Worm (Caenorhabditis elegans) whole organism, L4 larva: ENCODE measurements around the gene Y46G5A.28.

ENCODE experiments used
- F10B5.3 ChIP-seq: sonication (generic microtip); optimal IDR thresholded peaks from 2 replicates; lab custom pipeline; 2016; ENCODE audit warnings: mild to moderate bottlenecking, missing genetic modification characterization, missing compliant biosample characterization
- F26F4.8 ChIP-seq: fragments of 200-800 bp; sonication (Bioruptor generic); conservative IDR thresholded peaks from 2 replicates; pipeline ENCODE4 v1.3.6; 2022; ENCODE audit warnings: missing genetic modification characterization, missing compliant biosample characterization
- F37D6.2 ChIP-seq: sonication (generic microtip); optimal IDR thresholded peaks from 2 replicates; lab custom pipeline; 2016; ENCODE audit warnings: mild to moderate bottlenecking, missing genetic modification characterization, missing compliant biosample characterization
- F44E2.7 ChIP-seq: fragments of 200-800 bp; sonication (Bioruptor generic); IDR thresholded peaks from 2 replicates; pipeline ENCODE4 v2.1.2; 2022; ENCODE audit warnings: missing genetic modification characterization, missing compliant biosample characterization
- T20F7.1 ChIP-seq: fragments of 200-800 bp; sonication (Bioruptor generic); optimal IDR thresholded peaks from 2 replicates; lab custom pipeline; 2018; ENCODE audit warnings: mild to moderate bottlenecking, missing genetic modification characterization, missing compliant biosample characterization
- T26A8.4 ChIP-seq: fragments of 200-800 bp; sonication (Bioruptor generic); IDR thresholded peaks from 2 replicates; pipeline ENCODE4 v1.3.6; 2022; ENCODE audit warnings: missing genetic modification characterization, missing compliant biosample characterization
- Y48G9A.11 ChIP-seq: fragments of 200-800 bp; sonication (Bioruptor generic); IDR thresholded peaks from 2 replicates; pipeline ENCODE4 v1.3.6; 2022; ENCODE audit warnings: missing genetic modification reagents, missing genetic modification characterization, missing compliant biosample characterization
- Y5F2A.4 ChIP-seq: fragments of 200-800 bp; sonication (Bioruptor generic); optimal IDR thresholded peaks from 2 replicates; lab custom pipeline; 2018; ENCODE audit warnings: mild to moderate bottlenecking, missing genetic modification characterization, missing compliant biosample characterization
- Y75B8A.6 ChIP-seq: fragments of 200-800 bp; sonication (Bioruptor generic); IDR thresholded peaks from 2 replicates; pipeline ENCODE4 v1.3.6; 2022; ENCODE audit warnings: missing genetic modification reagents, missing genetic modification characterization, missing compliant biosample characterization
- ZK337.2 ChIP-seq: fragments of 200-800 bp; sonication (Bioruptor generic); IDR thresholded peaks from 2 replicates; pipeline ENCODE4 v1.3.6; 2022; ENCODE audit warnings: missing genetic modification reagents, missing genetic modification characterization, missing compliant biosample characterization
- ZK546.5 ChIP-seq, 2 experiments: sonication (generic microtip); optimal IDR thresholded peaks; 2 replicates each; lab custom pipeline; 2017; ENCODE audit warnings: missing biosample characterization in 2 of 2, missing genetic modification characterization in 2 of 2
- arid-1 ChIP-seq: fragments of 200-800 bp; sonication (Bioruptor generic); conservative IDR thresholded peaks from 2 replicates; pipeline ENCODE4 v1.3.6; 2022; ENCODE audit warnings: missing genetic modification reagents, missing genetic modification characterization, missing compliant biosample characterization
- attf-4 ChIP-seq: sonication (generic microtip); optimal IDR thresholded peaks from 3 replicates; lab custom pipeline; 2017; ENCODE audit warnings: missing biosample characterization, missing genetic modification characterization
- ceh-82 ChIP-seq: sonication (generic microtip); optimal IDR thresholded peaks from 2 replicates; lab custom pipeline; 2017; ENCODE audit warnings: missing biosample characterization, missing genetic modification characterization
- ces-1 ChIP-seq: fragments of 150-350 bp; sonication (generic microtip); optimal IDR thresholded peaks from 4 replicates; lab custom pipeline; 2014; ENCODE audit warnings: missing biosample characterization, missing genetic modification reagents, missing genetic modification characterization
- ctbp-1 ChIP-seq: fragments of 200-800 bp; sonication (Bioruptor generic); IDR thresholded peaks from 2 replicates; pipeline ENCODE4 v1.3.6; 2022; ENCODE audit warnings: missing genetic modification reagents, missing genetic modification characterization, missing compliant biosample characterization
- daf-16 ChIP-seq, 3 experiments: sonication (generic microtip); optimal IDR thresholded peaks; 2 replicates each; lab custom pipeline; 2016 to 2017; ENCODE audit warnings: missing genetic modification characterization in 3 of 3, missing genetic modification reagents in 3 of 3, mild to moderate bottlenecking in 2 of 3, missing compliant biosample characterization in 2 of 3, missing biosample characterization in 1 of 3, moderate library complexity in 1 of 3
- daf-8 ChIP-seq: fragments of 200-800 bp; sonication (Bioruptor generic); IDR thresholded peaks from 2 replicates; pipeline ENCODE4 v1.3.6; 2022; ENCODE audit warnings: missing genetic modification characterization, missing compliant biosample characterization
- dmd-6 ChIP-seq: fragments of 200-800 bp; sonication (Bioruptor generic); IDR thresholded peaks from 2 replicates; pipeline ENCODE4 v1.3.6; 2022; ENCODE audit warnings: missing genetic modification reagents, missing genetic modification characterization, missing compliant biosample characterization
- dmd-8 ChIP-seq: fragments of 200-800 bp; sonication (Bioruptor generic); IDR thresholded peaks from 2 replicates; pipeline ENCODE4 v1.3.6; 2022; ENCODE audit warnings: missing genetic modification characterization, missing compliant biosample characterization
- dve-1 ChIP-seq: sonication (generic microtip); optimal IDR thresholded peaks from 2 replicates; lab custom pipeline; 2017; ENCODE audit warnings: antibody characterized with exemption, mild to moderate bottlenecking, missing genetic modification characterization, missing compliant biosample characterization; ENCODE audit not compliant: insufficient read depth
- egl-43 ChIP-seq: fragments of 200-800 bp; sonication (Bioruptor generic); IDR thresholded peaks from 2 replicates; pipeline ENCODE4 v1.3.6; 2022; ENCODE audit warnings: missing genetic modification reagents, missing genetic modification characterization, missing compliant biosample characterization
- fos-1 ChIP-seq: fragments of 150-350 bp; optimal IDR thresholded peaks from 2 replicates; lab custom pipeline; 2014; ENCODE audit warnings: missing biosample characterization, missing genetic modification characterization
- gei-8 ChIP-seq: fragments of 200-800 bp; sonication (Bioruptor generic); optimal IDR thresholded peaks from 2 replicates; lab custom pipeline; 2018; ENCODE audit warnings: mild to moderate bottlenecking, missing genetic modification characterization, missing compliant biosample characterization
- hif-1 ChIP-seq, 2 experiments: sonication (generic microtip); optimal IDR thresholded peaks; 2 replicates each; lab custom pipeline; 2016 to 2017; ENCODE audit warnings: missing compliant biosample characterization in 2 of 2, missing genetic modification characterization in 2 of 2, missing genetic modification reagents in 2 of 2, missing genotype in 2 of 2, mild to moderate bottlenecking in 1 of 2
- hlh-11 ChIP-seq: fragments of 200-800 bp; sonication (Bioruptor generic); optimal IDR thresholded peaks from 2 replicates; lab custom pipeline; 2018; ENCODE audit warnings: mild to moderate bottlenecking, missing genetic modification characterization, missing compliant biosample characterization
- hlh-30 ChIP-seq: sonication (generic microtip); optimal IDR thresholded peaks from 2 replicates; lab custom pipeline; 2017; ENCODE audit warnings: antibody characterized with exemption, mild to moderate bottlenecking, missing genetic modification characterization, missing compliant biosample characterization; ENCODE audit not compliant: insufficient read depth
- lin-13 ChIP-seq: fragments of 150-350 bp; optimal IDR thresholded peaks from 2 replicates; lab custom pipeline; 2014; ENCODE audit warnings: missing biosample characterization, missing genetic modification reagents, missing genetic modification characterization
- lin-15B ChIP-seq: fragments of 150-350 bp; sonication (generic microtip); optimal IDR thresholded peaks from 3 replicates; lab custom pipeline; 2014; ENCODE audit warnings: missing biosample characterization, missing genetic modification characterization
- lsy-2 ChIP-seq, 2 experiments: fragments of 150-350 bp in 1 of 2; sonication (generic microtip) in 1 of 2; optimal IDR thresholded peaks; 2 replicates each; lab custom pipeline; 2014 to 2017; ENCODE audit warnings: missing biosample characterization in 2 of 2, missing genetic modification characterization in 2 of 2
- madf-9 ChIP-seq: fragments of 200-800 bp; sonication (Bioruptor generic); conservative IDR thresholded peaks from 2 replicates; pipeline ENCODE4 v1.3.6; 2022; ENCODE audit warnings: missing genetic modification reagents, missing genetic modification characterization, missing compliant biosample characterization
- mdl-1 ChIP-seq, 2 experiments: fragments of 150-350 bp in 1 of 2; sonication (generic microtip) in 1 of 2; optimal IDR thresholded peaks; 2 replicates each; lab custom pipeline; 2014 to 2017; ENCODE audit warnings: missing biosample characterization in 2 of 2, missing genetic modification characterization in 2 of 2
- mdt-29 ChIP-seq: fragments of 200-800 bp; sonication (Bioruptor generic); IDR thresholded peaks from 2 replicates; pipeline ENCODE4 v1.3.6; 2022; ENCODE audit warnings: missing genetic modification reagents, missing genetic modification characterization, missing compliant biosample characterization
- mep-1 ChIP-seq: fragments of 150-350 bp; sonication (generic microtip); optimal IDR thresholded peaks from 3 replicates; lab custom pipeline; 2014; ENCODE audit warnings: missing biosample characterization, missing genetic modification characterization
- mxl-3 ChIP-seq: fragments of 200-800 bp; sonication (Bioruptor generic); optimal IDR thresholded peaks from 2 replicates; lab custom pipeline; 2018; ENCODE audit warnings: mild to moderate bottlenecking, missing genetic modification characterization, missing compliant biosample characterization
- nhr-10 ChIP-seq: fragments of 150-350 bp; optimal IDR thresholded peaks from 2 replicates; lab custom pipeline; 2014; ENCODE audit warnings: missing biosample characterization, missing genetic modification characterization
- nhr-102 ChIP-seq: sonication (generic microtip); optimal IDR thresholded peaks from 2 replicates; lab custom pipeline; 2016; ENCODE audit warnings: mild to moderate bottlenecking, missing genetic modification characterization, moderate library complexity, missing compliant biosample characterization
- nhr-11 ChIP-seq: fragments of 150-350 bp; optimal IDR thresholded peaks from 2 replicates; lab custom pipeline; 2014; ENCODE audit warnings: missing biosample characterization, missing genetic modification characterization
- nhr-25 ChIP-seq: sonication (generic microtip); optimal IDR thresholded peaks from 2 replicates; lab custom pipeline; 2017; ENCODE audit warnings: missing genetic modification characterization, mild to moderate bottlenecking, missing compliant biosample characterization, antibody characterized with exemption, moderate library complexity, borderline replicate concordance; ENCODE audit not compliant: insufficient read depth
- nhr-28 ChIP-seq: fragments of 150-350 bp; optimal IDR thresholded peaks from 2 replicates; lab custom pipeline; 2014; ENCODE audit warnings: missing biosample characterization, missing genetic modification characterization
- nhr-42 ChIP-seq: fragments of 200-800 bp; sonication (Bioruptor generic); IDR thresholded peaks from 2 replicates; pipeline ENCODE4 v1.3.6; 2022; ENCODE audit warnings: missing genetic modification characterization, missing compliant biosample characterization
- nhr-76 ChIP-seq: fragments of 150-350 bp; optimal IDR thresholded peaks from 2 replicates; lab custom pipeline; 2014; ENCODE audit warnings: missing biosample characterization, missing genetic modification characterization
- pqm-1 ChIP-seq: sonication (generic microtip); optimal IDR thresholded peaks from 2 replicates; lab custom pipeline; 2017; ENCODE audit warnings: missing biosample characterization, missing genetic modification characterization
- skn-1 ChIP-seq: fragments of 150-350 bp; optimal IDR thresholded peaks from 2 replicates; lab custom pipeline; 2014; ENCODE audit warnings: missing biosample characterization, missing genetic modification characterization
- spr-3 ChIP-seq: fragments of 200-800 bp; sonication (Bioruptor generic); optimal IDR thresholded peaks from 2 replicates; lab custom pipeline; 2018; ENCODE audit warnings: mild to moderate bottlenecking, missing genetic modification characterization, missing compliant biosample characterization
- tag-97 ChIP-seq: fragments of 200-800 bp; sonication (Bioruptor generic); IDR thresholded peaks from 2 replicates; pipeline ENCODE4 v1.3.6; 2022; ENCODE audit warnings: missing genetic modification characterization, missing compliant biosample characterization
- tra-1 ChIP-seq: fragments of 200-800 bp; sonication (Bioruptor generic); IDR thresholded peaks from 2 replicates; pipeline ENCODE4 v1.3.6; 2022; ENCODE audit warnings: missing genetic modification reagents, missing genetic modification characterization, missing compliant biosample characterization
- unc-130 ChIP-seq: sonication (generic microtip); optimal IDR thresholded peaks from 2 replicates; lab custom pipeline; 2016; ENCODE audit warnings: missing genetic modification reagents, missing genetic modification characterization, missing compliant biosample characterization
- unc-39 ChIP-seq: sonication (generic microtip); optimal IDR thresholded peaks from 2 replicates; lab custom pipeline; 2017; ENCODE audit warnings: missing biosample characterization, missing genetic modification characterization
- ztf-11 ChIP-seq: fragments of 150-350 bp; optimal IDR thresholded peaks from 2 replicates; lab custom pipeline; 2014; ENCODE audit warnings: missing biosample characterization, missing genetic modification characterization

The Y46G5A.28 gene

ce11 chrII:12816412-12817146 lies 33.6 kb upstream of the Y46G5A.28 start, which contains the start of gene acl-7:
Gene acl-7 (minus strand): TSS chrII:12816462.
- TF ChIP-seq lsy-2 (tag; optimal IDR thresholded peaks at IDR 0.05; lab: Kevin White, UChicago) (no peak), F10B5.3 (no peak), dmd-6 (GFP tag; lab: Robert Waterston, UW) (peak; percentile 46; the same call in 1 of the 2 replicates), hlh-11 (tag; lab: Kevin White, UChicago) (peak; percentile 40), ZK337.2 (GFP tag; lab: Robert Waterston, UW) (no peak), fos-1 (tag; lab: Kevin White, UChicago) (no peak), ces-1 (GFP tag; lab: Kevin White, UChicago) (no peak), nhr-102 (no peak), mxl-3 (GFP tag; lab: Kevin White, UChicago) (no peak), skn-1 (tag; lab: Kevin White, UChicago) (no peak), Y48G9A.11 (GFP tag; lab: Robert Waterston, UW) (no peak), nhr-10 (no peak), mep-1 (no peak), T20F7.1 (GFP tag; lab: Kevin White, UChicago) (no peak), T26A8.4 (GFP tag; lab: Robert Waterston, UW) (no peak), nhr-28 (tag; lab: Kevin White, UChicago) (peak; percentile 43), mdt-29 (GFP tag; lab: Robert Waterston, UW) (peak; percentile 92), hlh-30 (peak; percentile 41), gei-8 (GFP tag; lab: Kevin White, UChicago) (no peak), tag-97 (GFP tag; lab: Robert Waterston, UW) (no peak), daf-16 (GFP tag; optimal IDR thresholded peaks at IDR 0.05; lab: Kevin White, UChicago) (no peak), daf-16 (tag; optimal IDR thresholded peaks at IDR 0.05; lab: Kevin White, UChicago) (peak; percentile 52), ztf-11 (no peak), unc-39 (tag; lab: Kevin White, UChicago) (no peak), mdl-1 (tag; optimal IDR thresholded peaks at IDR 0.05; lab: Kevin White, UChicago) (peak in 1 of 2 experiments; percentile 10), egl-43 (GFP tag; lab: Robert Waterston, UW) (no peak), spr-3 (no peak), Y75B8A.6 (no peak), ceh-82 (tag; lab: Kevin White, UChicago) (no peak), nhr-42 (GFP tag; lab: Robert Waterston, UW) (no peak), arid-1 (GFP tag; lab: Robert Waterston, UW) (no peak), F26F4.8 (GFP tag; lab: Robert Waterston, UW) (no peak), Y5F2A.4 (GFP tag; lab: Kevin White, UChicago) (no peak), attf-4 (tag; lab: Kevin White, UChicago) (no peak), lin-13 (GFP tag; lab: Kevin White, UChicago) (no peak), F37D6.2 (tag; lab: Kevin White, UChicago) (no peak), lin-15B (tag; lab: Kevin White, UChicago) (no peak), ZK546.5 (tag; optimal IDR thresholded peaks at IDR 0.05; lab: Kevin White, UChicago) (no peak), daf-8 (GFP tag; lab: Robert Waterston, UW) (no peak), nhr-25 (tag; lab: Kevin White, UChicago) (no peak), dve-1 (tag; lab: Kevin White, UChicago) (peak; percentile 55), ctbp-1 (GFP tag; lab: Robert Waterston, UW) (no peak), unc-130 (GFP tag; lab: Kevin White, UChicago) (no peak), madf-9 (GFP tag; lab: Robert Waterston, UW) (no peak), F44E2.7 (GFP tag; lab: Robert Waterston, UW) (no peak), nhr-11 (tag; lab: Kevin White, UChicago) (no peak), hif-1 (tag; optimal IDR thresholded peaks at IDR 0.05; lab: Kevin White, UChicago) (no peak), tra-1 (GFP tag; lab: Robert Waterston, UW) (no peak), nhr-76 (tag; lab: Kevin White, UChicago) (no peak), pqm-1 (tag; lab: Kevin White, UChicago) (peak; percentile 82), dmd-8 (GFP tag; lab: Robert Waterston, UW) (no peak)
